Fruit fly (Drosophila melanogaster): Measurements from ENCODE around the gene toe.

DNA sequence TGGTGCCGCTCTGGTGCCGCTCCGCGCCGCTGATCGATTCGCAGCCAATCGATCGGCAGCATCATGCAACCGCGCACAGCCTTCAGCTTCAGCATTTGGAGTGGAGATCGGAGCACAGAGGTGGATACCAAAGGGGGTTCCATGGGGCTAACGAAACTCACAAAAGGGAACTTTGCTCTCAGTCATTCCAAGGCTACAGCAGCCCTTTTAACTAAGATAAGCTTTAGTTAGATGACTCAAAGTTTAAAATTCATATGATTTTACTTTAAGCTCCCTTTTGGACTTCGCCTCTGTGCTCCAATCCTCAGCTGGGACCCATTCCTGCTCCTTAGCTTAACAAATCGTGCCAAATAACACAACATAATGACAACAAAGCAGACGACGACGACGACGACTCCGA lies 12.0 kb downstream of the toe start:
- TF ChIP-seq lola (GFP tag; optimal IDR thresholded peaks at IDR 0.05) (no peak), N (GFP tag; optimal IDR thresholded peaks at IDR 0.05) (no peak)

Data from whole organism, wandering third instar larva.